Fruit fly (Drosophila melanogaster): ENCODE data around the gene CG6836.

- TF ChIP-seq h (optimal IDR thresholded peaks at IDR 0.05), result no peak
- TF ChIP-seq Sin3A (optimal IDR thresholded peaks at IDR 0.05), result no peak
- TF ChIP-seq psq (optimal IDR thresholded peaks at IDR 0.05), result no peak
- TF ChIP-seq insv (optimal IDR thresholded peaks at IDR 0.05), result no peak
- no peak for TF ChIP-seq ttk (optimal IDR thresholded peaks at IDR 0.05)
These were observed 46.6 kb downstream of the CG6836 start for dm6 chr3L:18996774-18997589.
